Worm (Caenorhabditis elegans) whole organism, late embryonic: ENCODE results near the gene srxa-1.

Source experiments
- C08G9.2 ChIP-seq: sonication (generic microtip); optimal IDR thresholded peaks from 2 replicates; lab custom pipeline; 2016; ENCODE audit warnings: mild to moderate bottlenecking, missing genetic modification characterization, moderate library complexity, missing compliant biosample characterization
- K09A11.1 ChIP-seq: sonication (generic microtip); optimal IDR thresholded peaks from 2 replicates; lab custom pipeline; 2017; ENCODE audit warnings: antibody characterized with exemption, mild to moderate bottlenecking, missing genetic modification characterization, missing compliant biosample characterization; ENCODE audit not compliant: insufficient read depth
- Y22D7AL.16 ChIP-seq: sonication (generic microtip); optimal IDR thresholded peaks from 2 replicates; lab custom pipeline; 2016; ENCODE audit warnings: missing genetic modification characterization, missing compliant biosample characterization
- ama-1 ChIP-seq: fragments of 150-350 bp; optimal IDR thresholded peaks from 2 replicates; lab custom pipeline; 2014
- ceh-14 ChIP-seq: sonication (generic microtip); optimal IDR thresholded peaks from 2 replicates; lab custom pipeline; 2016; ENCODE audit warnings: missing genotype, missing genetic modification characterization, missing compliant biosample characterization
- ceh-19 ChIP-seq: fragments of 200-800 bp; sonication (Bioruptor generic); optimal IDR thresholded peaks from 2 replicates; lab custom pipeline; 2018; ENCODE audit warnings: mild to moderate bottlenecking, missing genetic modification characterization, missing compliant biosample characterization
- ceh-2 ChIP-seq: sonication (generic microtip); optimal IDR thresholded peaks from 2 replicates; lab custom pipeline; 2016; ENCODE audit warnings: missing genotype, missing genetic modification characterization, missing compliant biosample characterization
- ceh-22 ChIP-seq: sonication (generic microtip); optimal IDR thresholded peaks from 2 replicates; lab custom pipeline; 2017; ENCODE audit warnings: missing biosample characterization, missing genetic modification characterization
- ceh-30 ChIP-seq: fragments of 150-350 bp; optimal IDR thresholded peaks from 2 replicates; lab custom pipeline; 2014; ENCODE audit warnings: missing biosample characterization, missing genetic modification characterization
- ceh-45 ChIP-seq: fragments of 200-800 bp; sonication (Bioruptor generic); IDR thresholded peaks from 2 replicates; pipeline ENCODE4 v1.3.6; 2022; ENCODE audit warnings: missing genetic modification reagents, missing genetic modification characterization, missing compliant biosample characterization
- ceh-6 ChIP-seq: fragments of 200-800 bp; sonication (Bioruptor generic); optimal IDR thresholded peaks from 2 replicates; lab custom pipeline; 2018; ENCODE audit warnings: mild to moderate bottlenecking, missing genetic modification characterization, missing compliant biosample characterization
- che-1 ChIP-seq: sonication (generic microtip); optimal IDR thresholded peaks from 2 replicates; lab custom pipeline; 2016; ENCODE audit warnings: mild to moderate bottlenecking, missing genetic modification characterization, missing compliant biosample characterization
- dmd-4 ChIP-seq: sonication (generic microtip); optimal IDR thresholded peaks from 2 replicates; lab custom pipeline; 2016; ENCODE audit warnings: borderline replicate concordance, missing genetic modification characterization, missing compliant biosample characterization
- dve-1 ChIP-seq: sonication (generic microtip); optimal IDR thresholded peaks from 2 replicates; lab custom pipeline; 2017; ENCODE audit warnings: antibody characterized with exemption, mild to moderate bottlenecking, missing genetic modification characterization, missing compliant biosample characterization
- elt-2 ChIP-seq: sonication (generic microtip); optimal IDR thresholded peaks from 2 replicates; lab custom pipeline; 2016; ENCODE audit warnings: missing genetic modification reagents, missing genetic modification characterization, missing compliant biosample characterization
- elt-4 ChIP-seq: sonication (generic microtip); optimal IDR thresholded peaks from 2 replicates; lab custom pipeline; 2016; ENCODE audit warnings: missing genetic modification characterization, missing compliant biosample characterization
- ets-4 ChIP-seq: sonication (generic microtip); optimal IDR thresholded peaks from 2 replicates; lab custom pipeline; 2016; ENCODE audit warnings: missing genetic modification characterization, missing compliant biosample characterization
- fax-1 ChIP-seq: sonication (generic microtip); optimal IDR thresholded peaks from 2 replicates; lab custom pipeline; 2016; ENCODE audit warnings: missing genotype, missing genetic modification characterization, missing compliant biosample characterization
- fkh-10 ChIP-seq: fragments of 150-350 bp; optimal IDR thresholded peaks from 2 replicates; lab custom pipeline; 2014; ENCODE audit warnings: missing biosample characterization, missing genetic modification reagents, missing genetic modification characterization
- hlh-13 ChIP-seq: fragments of 200-800 bp; sonication (Bioruptor generic); optimal IDR thresholded peaks from 2 replicates; lab custom pipeline; 2018; ENCODE audit warnings: mild to moderate bottlenecking, missing genetic modification characterization, missing compliant biosample characterization
- hlh-15 ChIP-seq: sonication (generic microtip); optimal IDR thresholded peaks from 2 replicates; lab custom pipeline; 2016; ENCODE audit warnings: missing genetic modification characterization, missing compliant biosample characterization
- hlh-6 ChIP-seq: sonication (generic microtip); optimal IDR thresholded peaks from 2 replicates; lab custom pipeline; 2016; ENCODE audit warnings: missing genotype, missing genetic modification characterization, missing compliant biosample characterization
- hlh-8 ChIP-seq: sonication (generic microtip); optimal IDR thresholded peaks from 2 replicates; lab custom pipeline; 2016; ENCODE audit warnings: missing genotype, missing genetic modification characterization, missing compliant biosample characterization
- lim-6 ChIP-seq: sonication (generic microtip); optimal IDR thresholded peaks from 2 replicates; lab custom pipeline; 2016; ENCODE audit warnings: missing genetic modification characterization, missing compliant biosample characterization
- madf-2 ChIP-seq: sonication (generic microtip); optimal IDR thresholded peaks from 2 replicates; lab custom pipeline; 2017; ENCODE audit warnings: missing genetic modification characterization, missing compliant biosample characterization
- nfya-1 ChIP-seq: sonication (generic microtip); optimal IDR thresholded peaks from 2 replicates; lab custom pipeline; 2017; ENCODE audit warnings: missing genetic modification characterization, mild to moderate bottlenecking, missing compliant biosample characterization, antibody characterized with exemption, moderate library complexity
- nhr-232 ChIP-seq: sonication (generic microtip); optimal IDR thresholded peaks from 2 replicates; lab custom pipeline; 2016; ENCODE audit warnings: missing genetic modification characterization, missing compliant biosample characterization
- pag-3 ChIP-seq: sonication (generic microtip); optimal IDR thresholded peaks from 2 replicates; lab custom pipeline; 2016; ENCODE audit warnings: missing compliant biosample characterization, missing genetic modification characterization, borderline replicate concordance
- pat-9 ChIP-seq: fragments of 200-800 bp; sonication (Bioruptor generic); optimal IDR thresholded peaks from 2 replicates; lab custom pipeline; 2018; ENCODE audit warnings: mild to moderate bottlenecking, missing genetic modification characterization, moderate library complexity, missing compliant biosample characterization
- pha-2 ChIP-seq: sonication (generic microtip); optimal IDR thresholded peaks from 2 replicates; lab custom pipeline; 2017; ENCODE audit warnings: mild to moderate bottlenecking, missing genetic modification characterization, missing compliant biosample characterization
- rnt-1 ChIP-seq: sonication (generic microtip); optimal IDR thresholded peaks from 2 replicates; lab custom pipeline; 2016; ENCODE audit warnings: missing genetic modification characterization, missing compliant biosample characterization
- sdc-2 ChIP-seq: sonication (generic microtip); optimal IDR thresholded peaks from 2 replicates; lab custom pipeline; 2016; ENCODE audit warnings: missing genotype, missing genetic modification characterization, missing compliant biosample characterization
- sox-2 ChIP-seq: fragments of 200-800 bp; sonication (Bioruptor generic); IDR thresholded peaks from 2 replicates; pipeline ENCODE4 v1.3.6; 2022; ENCODE audit warnings: missing genetic modification reagents, missing genetic modification characterization, missing compliant biosample characterization
- sox-4 ChIP-seq: sonication (generic microtip); optimal IDR thresholded peaks from 2 replicates; lab custom pipeline; 2017; ENCODE audit warnings: mild to moderate bottlenecking, missing genetic modification characterization, inconsistent platforms, missing compliant biosample characterization
- tbx-2 ChIP-seq: sonication (generic microtip); optimal IDR thresholded peaks from 2 replicates; lab custom pipeline; 2016; ENCODE audit warnings: missing genetic modification characterization, missing compliant biosample characterization
- tbx-7 ChIP-seq: sonication (generic microtip); optimal IDR thresholded peaks from 2 replicates; lab custom pipeline; 2016; ENCODE audit warnings: missing genotype, missing genetic modification characterization, missing compliant biosample characterization
- unc-42 ChIP-seq: sonication (generic microtip); optimal IDR thresholded peaks from 2 replicates; lab custom pipeline; 2016; ENCODE audit warnings: missing genotype, missing genetic modification characterization, missing compliant biosample characterization
- unc-55 ChIP-seq: sonication (generic microtip); optimal IDR thresholded peaks from 2 replicates; lab custom pipeline; 2017; ENCODE audit warnings: missing biosample characterization, missing genetic modification reagents, missing genetic modification characterization
- unc-86 ChIP-seq: sonication (generic microtip); optimal IDR thresholded peaks from 2 replicates; lab custom pipeline; 2016; ENCODE audit warnings: missing genetic modification characterization, missing compliant biosample characterization
- zip-5 ChIP-seq: sonication (generic microtip); optimal IDR thresholded peaks from 2 replicates; lab custom pipeline; 2016; ENCODE audit warnings: missing genetic modification characterization, missing compliant biosample characterization
- ztf-16 ChIP-seq: sonication (generic microtip); optimal IDR thresholded peaks from 2 replicates; lab custom pipeline; 2017; ENCODE audit warnings: missing genetic modification characterization, missing compliant biosample characterization

srxa-1 gene

DNA sequence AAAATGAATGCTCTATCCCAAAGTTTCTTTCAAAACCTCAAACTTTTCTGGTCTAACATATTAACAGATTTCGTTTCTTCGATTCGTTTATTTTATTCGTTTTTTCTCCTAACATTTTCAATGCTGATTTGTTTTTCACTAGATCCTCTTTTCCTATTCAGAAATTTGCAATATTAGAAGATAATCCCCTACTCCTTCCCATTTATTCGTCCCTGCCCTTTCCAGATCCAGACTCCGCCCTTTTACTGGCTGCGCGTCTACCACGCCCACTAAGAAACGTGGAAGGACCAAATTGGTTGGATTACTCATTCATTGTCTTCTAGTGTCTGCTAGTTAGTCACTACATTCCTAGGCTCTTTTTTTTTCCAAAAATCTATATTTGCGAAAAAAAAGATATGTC, 10.0 kb upstream of the srxa-1 start, which contains the start of gene Y44A6C.2:
Y44A6C.2 (plus strand) TSS at position 301 of the 400 bp plus-strand sequence.
- TF ChIP-seq sox-4 (tag; lab: Kevin White, UChicago) (no peak), sdc-2 (tag; lab: Kevin White, UChicago) (no peak), sox-2 (no peak), hlh-6 (tag; lab: Kevin White, UChicago) (no peak), hlh-15 (tag; lab: Kevin White, UChicago) (no peak), dve-1 (tag; lab: Kevin White, UChicago) (no peak), pha-2 (tag; lab: Kevin White, UChicago) (no peak), unc-42 (tag; lab: Kevin White, UChicago) (no peak), ceh-22 (tag; lab: Kevin White, UChicago) (no peak), dmd-4 (tag; lab: Kevin White, UChicago) (no peak), unc-55 (GFP tag; lab: Kevin White, UChicago) (no peak), ztf-16 (tag; lab: Kevin White, UChicago) (no peak)

DNA sequence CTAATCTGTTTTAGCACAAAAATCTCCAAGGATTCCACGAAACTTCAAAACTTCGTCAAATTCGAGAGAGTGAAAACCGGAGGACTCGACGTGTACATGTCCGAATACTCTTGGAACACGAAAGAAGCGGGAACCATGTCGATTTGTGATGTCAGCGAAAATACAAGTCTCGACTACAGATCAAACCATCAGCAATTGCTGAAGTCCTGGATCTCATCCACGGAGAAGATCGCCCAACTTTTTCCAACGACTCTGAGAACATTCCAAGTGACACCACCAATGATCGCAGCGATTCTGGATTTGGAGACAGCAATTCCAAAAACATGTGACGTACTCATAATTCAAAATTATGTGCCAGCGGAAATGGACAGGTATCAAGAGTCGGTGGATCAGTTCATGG, 9.4 kb upstream of the srxa-1 start:
- no peak for TF ChIP-seq elt-2 (tag; lab: Kevin White, UChicago)

ce11 chrV:20727458-20727857, 4.4 kb upstream of the srxa-1 start:
- TF ChIP-seq fax-1 (tag; lab: Kevin White, UChicago): no peak
- no peak for TF ChIP-seq ceh-6 (GFP tag; lab: Kevin White, UChicago)
- TF ChIP-seq ceh-45 (GFP tag; lab: Robert Waterston, UW): no peak
- no peak for TF ChIP-seq dve-1 (tag; lab: Kevin White, UChicago)
- TF ChIP-seq ets-4 (tag; lab: Kevin White, UChicago): no peak
- no peak for TF ChIP-seq hlh-6 (tag; lab: Kevin White, UChicago)
- no peak for TF ChIP-seq C08G9.2 (tag; lab: Kevin White, UChicago)
- no peak for TF ChIP-seq unc-86 (tag; lab: Kevin White, UChicago)
- TF ChIP-seq lim-6: no peak
- TF ChIP-seq pat-9: no peak
- no peak for TF ChIP-seq rnt-1
- no peak for TF ChIP-seq hlh-13
- no peak for TF ChIP-seq K09A11.1 (tag; lab: Kevin White, UChicago)
- TF ChIP-seq elt-4: no peak
- no peak for TF ChIP-seq ceh-2 (tag; lab: Kevin White, UChicago)
- TF ChIP-seq unc-42 (tag; lab: Kevin White, UChicago): no peak
- no peak for TF ChIP-seq ceh-19

DNA sequence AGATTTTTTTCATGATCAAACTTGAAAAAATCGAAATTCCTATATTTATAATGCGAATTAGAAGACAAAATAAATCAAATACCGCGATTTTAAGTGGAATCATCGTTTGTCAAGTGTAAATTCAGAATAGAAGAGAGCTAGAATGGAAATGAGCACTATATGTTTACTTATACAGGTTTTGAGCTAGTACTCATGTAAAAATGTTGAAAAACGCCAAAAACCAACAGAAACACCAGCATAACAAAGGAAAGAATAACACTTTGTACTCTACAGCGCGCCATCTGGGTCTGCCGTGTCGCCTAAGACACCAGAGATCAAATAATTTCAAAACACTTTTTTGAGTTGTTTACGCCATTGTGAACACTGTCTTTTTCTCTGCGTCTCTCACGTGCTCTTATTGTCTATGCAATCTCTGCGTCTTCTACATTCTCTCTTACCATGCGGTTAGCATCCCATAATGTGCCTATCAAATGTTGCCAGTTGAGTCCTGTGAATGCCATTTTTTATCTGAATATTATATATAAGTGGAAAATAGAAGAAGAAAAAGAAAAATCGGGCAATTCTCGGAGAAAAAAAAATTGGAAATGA, 3.0 kb upstream of the srxa-1 start, which contains the start of gene ipla-3:
ipla-3 (minus strand) TSS at position 510 of the 588 bp plus-strand sequence.
- TF ChIP-seq nhr-232 (tag; lab: Kevin White, UChicago) (no peak), ceh-30 (tag; lab: Kevin White, UChicago) (no peak), ztf-16 (tag; lab: Kevin White, UChicago) (no peak), ceh-19 (no peak), elt-4 (no peak), ama-1 (no peak), tbx-7 (tag; lab: Kevin White, UChicago) (no peak), hlh-8 (tag; lab: Kevin White, UChicago) (no peak), elt-2 (tag; lab: Kevin White, UChicago) (peak; percentile 19), unc-42 (tag; lab: Kevin White, UChicago) (no peak), zip-5 (tag; lab: Kevin White, UChicago) (no peak), sox-2 (peak; percentile 79), dmd-4 (tag; lab: Kevin White, UChicago) (no peak), fkh-10 (GFP tag; lab: Kevin White, UChicago) (no peak), ceh-14 (tag; lab: Kevin White, UChicago) (no peak), madf-2 (tag; lab: Kevin White, UChicago) (no peak), unc-55 (GFP tag; lab: Kevin White, UChicago) (peak; percentile 63), tbx-2 (tag; lab: Kevin White, UChicago) (peak; percentile 23), rnt-1 (peak; percentile 17), nfya-1 (tag; lab: Kevin White, UChicago) (peak; percentile 7), pag-3 (no peak), dve-1 (tag; lab: Kevin White, UChicago) (no peak), pha-2 (tag; lab: Kevin White, UChicago) (peak; percentile 71), hlh-15 (tag; lab: Kevin White, UChicago) (no peak), che-1 (tag; lab: Kevin White, UChicago) (no peak), Y22D7AL.16 (tag; lab: Kevin White, UChicago) (no peak), C08G9.2 (tag; lab: Kevin White, UChicago) (no peak)
